Worm (Caenorhabditis elegans): ENCODE results near the gene srw-7.

DNA sequence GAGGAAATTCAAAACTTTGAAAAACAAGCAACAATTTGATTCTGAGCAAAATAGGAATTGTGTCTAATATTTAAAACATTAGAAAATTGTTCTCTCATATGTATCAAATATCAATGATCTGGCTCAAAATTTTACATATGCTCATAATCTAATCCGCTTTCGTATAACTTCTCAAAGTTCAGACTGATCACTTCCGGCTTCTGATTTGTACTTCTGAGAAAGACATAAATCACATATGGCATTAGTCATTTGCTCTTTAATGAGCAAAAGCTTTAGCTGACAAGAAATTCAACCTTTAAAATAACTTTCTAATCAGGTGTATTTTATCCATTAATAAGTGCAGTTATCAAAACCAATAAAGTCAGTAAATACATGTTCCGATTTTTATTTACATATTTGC lies 49.9 kb downstream of the srw-7 start:
- TF ChIP-seq klf-2 (GFP tag; conservative IDR thresholded peaks at IDR 0.05) (no peak), ztf-23 (GFP tag; IDR thresholded peaks at IDR 0.05) (no peak), ref-1 (GFP tag; conservative IDR thresholded peaks at IDR 0.05) (no peak), ztf-29 (GFP tag; IDR thresholded peaks at IDR 0.05) (no peak)

Measured in whole organism, midembryonic.